Fruit fly (Drosophila melanogaster) ovary, adult (tissue): Measurements from ENCODE around the gene Sfp78E.
A peak's percentile ranks its signal among the peaks of the same experiment; 100 is the strongest.

ENCODE experiments used
- CG17801 ChIP-seq: fragments of 200-800 bp; optimal IDR thresholded peaks from 2 replicates; lab custom pipeline; 2019; ENCODE audit warnings: missing biosample characterization, mild to moderate bottlenecking, missing genetic modification characterization, moderate library complexity; ENCODE audit not compliant: partially characterized antibody

Gene Sfp78E

DNA sequence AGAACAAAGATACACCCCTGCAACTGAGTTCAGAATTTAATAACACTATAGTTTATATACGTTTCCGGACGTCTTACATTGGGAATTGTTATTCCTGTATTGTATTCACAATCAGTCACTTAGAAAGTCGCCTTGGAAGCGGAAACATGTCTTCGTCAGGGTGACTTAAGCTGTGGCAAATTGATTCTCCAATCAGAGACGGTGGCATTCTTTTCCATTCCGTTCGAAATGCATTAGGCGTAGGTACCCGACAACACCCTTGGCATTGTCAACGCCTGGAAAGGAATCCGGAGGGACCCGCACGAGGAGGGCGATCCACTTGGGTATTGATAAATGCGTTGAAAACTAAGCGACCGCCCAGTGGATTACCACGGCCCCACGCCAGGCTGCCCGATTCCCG is at the start of gene Sfp78E:
TSS of gene Sfp78E (minus strand) at position 101 of the 400 bp plus-strand sequence.
- no peak for TF ChIP-seq CG17801 (GFP tag; lab: Kevin White, UChicago)

DNA sequence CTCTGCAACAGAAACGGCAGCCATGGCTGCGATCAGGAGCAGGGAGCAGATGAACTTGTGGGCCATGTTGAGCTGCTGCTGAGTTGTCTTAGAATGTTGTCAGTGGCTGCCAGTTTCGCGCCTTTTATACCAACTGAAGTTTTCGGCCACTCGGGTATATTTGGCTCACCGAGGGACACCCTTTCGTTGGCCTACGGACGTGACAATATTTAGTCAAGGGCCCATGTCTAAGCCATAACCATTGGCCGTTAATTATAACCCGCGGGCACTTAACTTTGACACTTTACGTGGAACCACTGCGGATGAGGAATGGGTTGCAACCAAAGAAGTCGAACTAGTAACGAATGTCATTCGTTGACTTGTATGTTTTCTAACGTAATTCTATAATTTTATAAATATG is 49.5 kb upstream of the Sfp78E start, which contains the start of gene CG14568:
TSS of gene CG14568 (minus strand) at position 101 of the 400 bp plus-strand sequence.
- no peak for TF ChIP-seq CG17801 (GFP tag; lab: Kevin White, UChicago)

DNA sequence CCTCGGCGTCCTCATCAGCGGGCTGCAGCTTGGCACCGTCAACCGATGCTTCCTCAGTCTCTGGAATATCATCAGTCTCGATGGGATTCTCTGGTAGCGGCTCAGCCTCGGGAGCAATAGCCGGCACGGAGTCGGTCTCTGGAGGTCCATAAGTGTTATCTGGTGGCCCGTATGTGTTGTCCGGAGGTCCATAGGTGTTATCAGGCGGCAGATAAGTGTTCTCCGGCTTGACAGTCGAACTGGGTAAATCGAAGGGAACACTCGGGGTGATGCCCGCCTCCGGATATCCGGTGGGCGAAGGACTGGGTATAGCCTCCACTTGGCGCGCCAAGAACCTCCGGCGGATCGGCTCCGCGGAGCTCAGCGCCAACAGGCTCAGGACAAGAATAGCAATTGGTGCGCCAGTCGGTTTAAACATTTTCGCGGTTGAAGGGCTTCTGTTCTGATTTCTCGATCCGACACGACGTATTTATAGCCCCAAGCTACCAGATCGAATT is 47.3 kb upstream of the Sfp78E start, which contains the start of gene CG14569:
TSS of gene CG14569 (minus strand) at position 447 of the 497 bp plus-strand sequence.
- no peak for TF ChIP-seq CG17801 (GFP tag; lab: Kevin White, UChicago)

DNA sequence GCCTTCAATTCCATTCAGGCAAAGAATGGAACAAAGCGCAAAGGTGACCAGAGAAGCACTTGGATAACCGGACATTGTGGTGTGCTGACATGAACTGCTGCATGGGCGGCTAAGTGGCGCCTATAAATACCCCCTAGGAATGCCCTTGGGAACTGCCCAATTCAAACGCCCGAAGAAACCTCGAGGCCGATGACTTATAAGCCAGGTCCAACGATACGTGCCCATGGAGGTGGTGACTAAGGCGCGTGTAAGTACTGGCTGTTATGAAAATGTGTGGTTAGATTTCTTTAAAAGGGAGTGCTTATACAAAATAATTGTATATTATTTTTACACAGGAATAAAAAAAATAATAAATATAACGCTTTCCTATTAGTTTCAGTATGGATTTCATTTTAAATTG is 46.5 kb upstream of the Sfp78E start, which contains the start of gene CG14570:
TSS of gene CG14570 (minus strand) at position 101 of the 400 bp plus-strand sequence.
- no peak for TF ChIP-seq CG17801 (GFP tag; lab: Kevin White, UChicago)

DNA sequence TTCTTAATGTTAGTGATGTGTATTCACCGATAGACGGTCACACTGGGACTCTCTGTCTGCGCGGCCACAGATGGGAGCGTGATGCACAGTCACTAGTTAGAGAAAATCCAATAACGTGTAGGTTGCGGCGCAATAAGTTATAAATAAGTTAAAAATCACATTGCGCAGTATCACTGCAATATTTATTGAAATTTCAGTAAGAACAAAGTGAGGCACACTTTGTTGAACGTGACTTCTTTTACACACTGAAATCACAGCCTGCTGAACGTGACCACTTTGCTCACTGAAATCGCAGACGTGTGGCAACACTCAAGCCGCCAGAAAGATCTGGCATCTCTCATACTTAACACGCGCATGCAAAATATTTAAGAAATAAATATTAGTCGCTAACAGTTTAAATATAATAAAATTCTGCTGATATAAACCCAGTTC is 44.8 kb upstream of the Sfp78E start, which contains the start of the genes CG11247 and Polr2H:
TSS of gene CG11247 (minus strand) at position 191 of the 432 bp plus-strand sequence.
TSS of gene Polr2H (plus strand) at position 317 of the 432 bp plus-strand sequence.
- TF ChIP-seq CG17801 (GFP tag; lab: Kevin White, UChicago) = peak; percentile 65

DNA sequence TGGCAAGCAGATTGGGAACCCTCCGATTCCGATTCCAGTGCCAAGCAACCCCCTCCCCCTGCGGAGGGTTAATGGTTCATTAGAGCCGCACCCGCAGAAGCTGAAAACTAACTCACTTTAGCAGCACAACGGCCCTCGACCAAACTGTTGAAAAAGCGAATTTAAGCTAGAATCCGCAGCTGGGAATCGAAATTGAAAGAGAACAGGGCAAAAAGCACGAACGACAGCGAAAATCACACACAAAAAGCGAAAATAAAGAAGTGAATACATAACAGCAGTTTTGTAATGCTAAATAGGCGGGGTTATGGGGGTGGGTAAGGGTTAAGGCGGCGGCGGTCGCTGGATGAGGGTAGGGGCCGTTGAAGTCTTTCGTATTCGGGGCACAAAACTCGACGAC is 43.9 kb upstream of the Sfp78E start:
- TF ChIP-seq CG17801 (GFP tag; lab: Kevin White, UChicago) = no peak

DNA sequence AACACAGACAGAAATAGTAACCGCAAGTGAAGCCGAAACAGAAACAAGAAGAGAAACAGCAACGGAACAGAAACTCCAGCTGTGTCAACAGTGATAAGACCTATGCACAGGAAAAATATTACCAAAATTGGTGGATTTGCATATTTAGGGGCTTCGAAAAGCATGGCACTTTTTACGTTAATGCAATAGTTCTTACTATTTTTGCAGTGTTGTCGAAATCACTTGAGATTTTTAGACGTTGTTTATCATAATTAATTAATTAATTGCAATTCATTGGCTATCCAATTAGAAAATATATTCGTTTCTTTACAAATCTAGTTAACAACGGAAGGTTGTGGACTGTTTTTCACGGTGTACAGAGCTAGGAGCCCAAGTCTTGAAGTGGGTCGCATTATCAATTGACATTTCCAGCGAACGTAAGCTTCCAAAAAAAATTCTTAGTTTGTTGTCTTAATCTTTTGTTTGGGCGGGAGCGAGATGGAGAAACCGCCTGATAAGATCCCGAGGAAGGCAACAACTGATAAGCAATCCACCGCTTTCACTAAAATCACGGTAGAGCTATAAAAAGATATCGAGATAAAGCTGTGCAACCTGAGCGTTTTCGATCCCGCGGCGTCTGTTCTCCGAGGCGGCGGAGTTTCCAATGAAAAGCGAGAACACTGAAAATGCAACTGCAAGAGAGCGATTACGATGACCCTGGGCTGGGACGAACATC is 43.3 kb upstream of the Sfp78E start:
- TF ChIP-seq CG17801 (GFP tag; lab: Kevin White, UChicago) = peak; percentile 16

DNA sequence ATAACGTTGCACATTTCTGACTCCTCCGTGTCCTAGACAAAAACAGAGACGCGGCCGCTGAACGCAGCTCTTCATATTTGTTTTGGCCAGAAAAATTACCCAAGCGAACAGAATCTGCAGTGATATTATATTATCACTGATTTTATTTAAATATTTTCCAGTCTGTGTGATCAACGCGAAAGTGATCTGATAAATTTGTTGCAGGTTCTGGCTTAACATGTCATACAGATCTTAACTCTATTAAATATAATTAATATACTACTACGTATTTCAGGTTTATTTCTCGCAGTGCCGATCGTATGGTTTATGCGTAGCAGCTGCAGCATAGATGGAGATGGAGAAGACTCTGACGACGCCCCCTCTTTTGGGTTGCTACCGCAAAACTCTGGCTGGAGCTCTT is 37.0 kb upstream of the Sfp78E start:
- TF ChIP-seq CG17801 (GFP tag; lab: Kevin White, UChicago) = no peak

DNA sequence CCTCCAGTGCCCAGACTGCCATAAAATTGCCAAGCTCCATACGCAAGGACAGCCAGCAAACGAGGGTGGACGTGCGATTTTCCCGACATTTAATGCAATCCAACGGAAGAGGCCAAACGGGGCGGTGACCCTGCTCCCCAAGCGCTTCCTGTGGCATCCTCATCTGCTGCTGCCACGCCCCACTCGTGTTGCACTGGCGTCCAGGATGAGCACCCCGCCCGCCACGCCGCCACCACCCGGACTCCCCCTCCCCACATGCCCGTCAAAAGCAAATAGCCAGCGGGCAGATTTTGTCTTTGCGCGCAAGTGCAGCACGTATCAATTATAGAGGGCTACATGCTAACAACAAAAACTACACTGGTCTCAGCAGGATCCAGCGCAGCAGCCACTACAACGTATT is 34.4 kb upstream of the Sfp78E start:
- no peak for TF ChIP-seq CG17801 (GFP tag; lab: Kevin White, UChicago)

DNA sequence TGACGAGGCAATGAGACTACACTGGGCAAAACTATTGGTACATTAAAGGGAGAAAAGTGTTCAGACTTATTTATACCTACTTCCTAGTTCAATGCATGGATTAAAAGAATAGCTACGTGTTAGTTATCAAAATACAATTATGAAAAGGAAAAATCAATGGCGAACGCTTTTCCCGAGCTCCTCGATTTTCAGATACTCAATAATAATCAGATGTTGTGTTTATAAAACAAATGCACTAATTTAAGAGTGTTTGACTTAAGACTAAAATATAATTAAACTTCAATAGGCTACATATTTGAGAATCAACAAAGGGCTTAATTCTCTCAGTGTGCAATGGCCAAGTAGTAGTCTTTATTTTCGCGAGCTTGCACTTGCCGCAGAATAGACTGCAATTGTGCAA is 32.1 kb upstream of the Sfp78E start:
- TF ChIP-seq CG17801 (GFP tag; lab: Kevin White, UChicago) = no peak

DNA sequence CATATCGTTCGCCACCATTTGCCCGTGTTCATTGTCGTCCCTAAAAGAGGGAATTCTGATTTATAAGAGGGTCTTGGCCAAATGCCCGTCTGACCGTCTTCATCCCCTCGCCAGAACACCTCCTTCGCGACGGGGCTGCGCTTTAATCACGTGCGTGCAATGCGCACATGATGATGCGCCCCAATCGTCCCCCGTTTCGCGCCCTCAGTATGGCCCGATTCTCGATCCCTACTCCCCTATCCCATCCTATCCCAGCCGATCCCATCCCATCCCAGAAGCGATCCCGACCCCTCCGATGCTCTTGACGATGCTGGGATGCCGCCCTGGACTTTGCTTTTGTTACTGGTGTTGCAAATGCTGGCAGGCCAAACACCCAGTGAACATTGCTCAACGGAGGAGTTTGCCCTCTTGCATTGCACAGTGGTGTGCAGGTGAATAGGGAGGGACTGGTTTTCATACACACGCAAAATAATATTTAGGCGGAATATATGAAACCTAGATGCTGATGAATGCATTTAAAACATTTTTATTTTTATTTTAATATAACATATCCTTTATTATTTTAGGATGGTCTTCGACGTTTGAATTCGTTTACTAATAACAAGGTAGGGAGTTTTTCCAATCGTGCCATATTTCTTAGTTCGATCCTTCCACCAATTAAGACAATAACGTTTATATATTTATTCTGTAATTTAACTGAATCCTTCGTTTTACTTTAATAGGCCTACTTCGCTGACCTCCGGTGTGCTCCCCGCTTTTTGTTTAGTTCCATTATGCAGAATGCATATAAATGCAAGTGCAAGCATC is 26.1 kb upstream of the Sfp78E start:
- no peak for TF ChIP-seq CG17801 (GFP tag; lab: Kevin White, UChicago)

DNA sequence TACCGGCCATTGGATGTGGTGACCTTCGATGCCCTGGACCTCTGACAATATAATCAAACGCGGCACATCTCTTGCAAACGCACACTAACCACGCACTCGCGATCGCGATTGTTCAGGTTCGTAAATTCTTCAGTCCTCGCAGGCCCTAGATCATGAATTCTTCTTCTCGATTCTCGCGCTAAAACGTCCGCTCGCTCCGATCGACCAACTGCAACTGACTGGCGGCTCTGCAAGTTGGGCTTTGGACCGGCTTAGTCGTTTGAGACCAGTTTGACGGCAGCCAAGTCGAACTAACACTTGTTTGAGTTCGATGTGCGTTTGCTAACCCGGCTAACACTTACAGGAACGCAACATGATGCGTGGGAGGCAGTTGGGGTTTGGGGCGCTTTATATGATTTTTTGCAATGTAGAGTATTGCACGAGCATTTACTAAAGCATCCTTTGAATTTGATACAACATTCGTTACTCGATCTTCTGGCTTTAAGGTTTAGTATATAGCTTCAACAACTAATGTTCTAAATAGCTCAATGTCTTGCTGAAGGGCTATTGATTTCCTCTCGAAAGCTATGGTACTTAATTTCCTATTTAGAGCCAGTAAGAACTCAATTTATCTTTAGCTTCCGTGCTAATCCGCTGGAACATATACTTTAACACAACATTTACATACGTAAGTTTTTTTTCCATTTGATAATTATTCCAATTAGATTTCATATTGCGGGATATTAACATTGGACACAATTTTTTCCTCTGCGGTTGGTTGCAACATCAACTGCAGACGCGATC is 22.5 kb upstream of the Sfp78E start, which contains the start of gene CG32447:
TSS of gene CG32447 (minus strand) at position 222 of the 783 bp plus-strand sequence.
- no peak for TF ChIP-seq CG17801 (GFP tag; lab: Kevin White, UChicago)

DNA sequence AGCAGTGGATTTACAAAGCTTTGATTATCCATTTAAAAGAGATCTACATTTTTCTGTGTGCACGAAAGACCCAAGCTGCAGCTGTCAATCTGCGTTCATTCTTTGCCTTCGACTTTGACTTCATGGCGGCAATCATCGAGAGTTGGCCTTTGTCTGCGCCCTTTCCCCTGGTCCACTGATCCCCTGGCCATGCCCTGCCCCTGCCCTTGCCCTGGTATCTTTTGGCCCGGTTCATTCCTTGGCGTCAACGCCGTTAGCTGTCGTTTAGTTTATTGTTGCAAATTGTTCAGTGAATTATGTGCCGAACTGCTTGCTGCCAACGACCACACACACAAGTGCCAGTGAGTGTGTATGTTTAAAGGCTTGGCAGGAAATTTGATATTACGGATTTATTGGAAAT is 17.1 kb upstream of the Sfp78E start:
- TF ChIP-seq CG17801 (GFP tag; lab: Kevin White, UChicago) = no peak

DNA sequence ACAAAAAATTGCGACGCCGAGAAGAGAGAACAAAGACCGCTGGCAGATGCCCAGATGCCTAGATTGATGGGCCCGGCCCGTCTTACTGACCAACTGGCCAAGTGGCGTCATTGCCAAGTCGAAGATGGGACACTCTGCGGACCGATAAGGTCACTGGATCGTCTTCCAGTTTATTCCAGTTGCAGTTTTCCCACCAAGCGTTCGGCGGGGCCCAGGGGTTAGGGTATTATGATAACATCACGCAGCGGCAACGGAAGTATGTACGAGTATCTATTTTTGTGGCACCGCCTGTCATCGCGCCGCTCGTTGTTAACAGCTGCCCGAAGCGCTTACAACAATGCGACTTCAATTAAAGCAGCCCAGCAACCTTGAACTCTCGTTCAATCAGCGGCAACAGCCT is 16.2 kb upstream of the Sfp78E start:
- no peak for TF ChIP-seq CG17801 (GFP tag; lab: Kevin White, UChicago)
